Worm (Caenorhabditis elegans): Measurements from ENCODE around the gene F57E7.4.

The F57E7.4 gene

DNA sequence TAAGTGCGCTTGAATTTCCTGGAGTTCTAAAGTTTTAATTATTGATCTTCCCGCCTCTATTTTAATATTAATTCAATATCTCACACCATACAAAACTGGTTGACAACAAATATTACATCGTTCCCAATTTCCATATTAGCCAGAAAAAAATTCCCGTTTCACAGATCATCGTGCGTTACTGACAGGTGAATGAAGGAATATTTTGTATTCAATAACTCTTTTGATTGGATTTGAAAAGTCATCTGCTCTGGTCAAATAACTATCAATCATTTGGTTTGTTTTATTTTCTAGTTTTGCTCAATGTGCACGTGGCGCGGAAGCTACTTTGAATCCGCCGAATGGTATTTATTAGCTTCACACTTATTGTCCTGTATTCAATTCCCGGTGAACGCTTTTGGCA lies 2.9 kb upstream of the F57E7.4 start, which contains the start of gene srh-139:
Gene srh-139, plus strand, starts transcription at position 301 of the 400 bp plus-strand sequence.
- no peak for TF ChIP-seq nhr-90 (tag; optimal IDR thresholded peaks at IDR 0.05; ENCODE audit: poor library complexity)
- TF ChIP-seq pax-3 (tag; optimal IDR thresholded peaks at IDR 0.05), result no peak
- no peak for TF ChIP-seq lin-39 (tag; optimal IDR thresholded peaks at IDR 0.05)
- no peak for TF ChIP-seq pag-3 (tag; optimal IDR thresholded peaks at IDR 0.05; ENCODE audit: borderline replicate concordance, insufficient read depth)
- no peak for TF ChIP-seq sup-37 (GFP tag; optimal IDR thresholded peaks at IDR 0.05)
- TF ChIP-seq ama-1 (optimal IDR thresholded peaks at IDR 0.05), result no peak
- no peak for TF ChIP-seq mep-1 (tag; optimal IDR thresholded peaks at IDR 0.05)
- no peak for TF ChIP-seq snpc-4 (tag; optimal IDR thresholded peaks at IDR 0.05)
- TF ChIP-seq nhr-76 (tag; optimal IDR thresholded peaks at IDR 0.05), result no peak
- no peak for TF ChIP-seq snu-23 (GFP tag; optimal IDR thresholded peaks at IDR 0.05)
- TF ChIP-seq rnt-1 (tag; optimal IDR thresholded peaks at IDR 0.05), result no peak
- no peak for TF ChIP-seq lir-3 (tag; optimal IDR thresholded peaks at IDR 0.05; ENCODE audit: poor library complexity)
- TF ChIP-seq lin-15B (tag; optimal IDR thresholded peaks at IDR 0.05), result no peak
- TF ChIP-seq swsn-7 (tag; optimal IDR thresholded peaks at IDR 0.05), result no peak
- TF ChIP-seq nhr-71 (tag; optimal IDR thresholded peaks at IDR 0.05), result no peak

DNA sequence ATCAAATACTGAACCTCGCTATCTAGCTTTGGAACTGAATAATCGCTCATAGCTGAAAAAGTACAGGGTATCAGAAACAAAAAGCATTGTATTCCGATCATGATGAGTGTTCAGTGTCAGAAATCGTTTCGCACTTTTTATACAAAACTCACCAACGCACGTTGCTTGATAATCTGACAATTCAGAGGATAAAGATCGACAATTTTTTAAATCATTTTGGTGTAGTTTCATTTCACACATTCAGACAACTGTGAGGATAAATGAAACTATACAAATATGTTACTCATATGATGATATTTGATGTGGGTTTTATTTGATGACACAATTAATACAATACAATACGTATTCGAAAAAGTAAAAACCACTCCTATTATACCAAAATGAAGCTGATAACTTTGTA lies 2.2 kb upstream of the F57E7.4 start, which contains the start of gene F57E7.2:
Gene F57E7.2, minus strand, starts transcription at position 101 of the 400 bp plus-strand sequence.
- TF ChIP-seq swsn-7 (tag; optimal IDR thresholded peaks at IDR 0.05) (no peak), zag-1 (tag; optimal IDR thresholded peaks at IDR 0.05) (no peak), mef-2 (tag; optimal IDR thresholded peaks at IDR 0.05) (no peak)

DNA sequence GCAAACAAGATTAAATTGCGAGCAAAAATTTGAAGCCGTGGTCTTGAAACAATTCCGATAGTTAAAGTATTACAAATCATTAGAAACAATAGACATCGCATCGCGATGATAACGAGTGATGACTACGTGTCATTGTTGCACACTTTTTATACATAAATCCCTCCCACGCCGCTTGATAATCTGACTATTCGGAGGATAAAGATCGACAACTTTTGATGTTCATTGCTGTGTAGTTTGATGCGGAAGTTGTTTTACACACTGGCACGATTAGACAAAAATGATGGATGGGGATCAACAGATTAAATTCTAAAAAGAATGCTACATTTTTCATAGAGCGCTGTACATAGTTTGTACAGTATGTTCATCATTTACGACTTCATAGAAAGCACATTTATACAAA lies 1.5 kb downstream of the F57E7.4 start, which contains the start of gene T08G3.11:
Gene T08G3.11, minus strand, starts transcription at position 101 of the 400 bp plus-strand sequence.
- TF ChIP-seq efl-1 (optimal IDR thresholded peaks at IDR 0.05), result no peak
- peak in 1 of 2 experiments; percentile 16 for TF ChIP-seq efl-1 (GFP tag; optimal IDR thresholded peaks at IDR 0.05 in 1 of 2)
- TF ChIP-seq fos-1 (tag; optimal IDR thresholded peaks at IDR 0.05), result no peak
- no peak for TF ChIP-seq xbp-1 (tag; optimal IDR thresholded peaks at IDR 0.05)

DNA sequence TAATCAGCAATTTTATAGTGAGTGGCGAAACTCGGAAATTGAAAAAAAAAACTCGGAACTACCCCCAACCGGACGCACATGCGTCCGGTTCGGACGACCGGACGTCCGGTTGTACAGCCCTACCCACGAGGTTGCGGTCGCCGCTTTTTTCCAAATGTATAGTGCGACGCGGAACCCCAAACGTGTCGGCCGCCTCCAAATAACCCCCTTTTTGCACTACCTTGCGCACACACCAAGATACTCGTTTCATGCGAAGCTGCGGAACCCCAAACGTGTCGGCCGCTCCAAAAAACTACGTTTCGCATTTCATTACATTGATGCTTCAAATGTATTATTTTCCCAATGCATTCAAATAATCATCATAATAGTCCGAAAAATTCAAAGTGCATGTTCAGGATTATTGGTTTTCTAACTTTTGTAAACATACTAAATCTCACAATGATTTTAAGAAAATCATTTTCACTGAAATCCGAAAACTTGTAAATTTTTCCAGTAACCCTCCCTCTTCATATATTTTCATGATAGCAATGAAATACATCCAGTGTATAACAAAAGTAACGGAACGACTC lies 8.7 kb downstream of the F57E7.4 start, which contains the start of gene srw-35:
Gene srw-35, plus strand, starts transcription at position 519 of the 569 bp plus-strand sequence.
- TF ChIP-seq zip-4 (GFP tag; optimal IDR thresholded peaks at IDR 0.05), result no peak
- no peak for TF ChIP-seq aha-1 (tag; optimal IDR thresholded peaks at IDR 0.05)
- no peak for TF ChIP-seq ztf-4 (tag; optimal IDR thresholded peaks at IDR 0.05)
- TF ChIP-seq jun-1 (tag; optimal IDR thresholded peaks at IDR 0.05), result no peak
- no peak for TF ChIP-seq lsy-2 (tag; optimal IDR thresholded peaks at IDR 0.05)
- no peak for TF ChIP-seq C04F5.9 (tag; optimal IDR thresholded peaks at IDR 0.05)
- TF ChIP-seq hlh-17 (GFP tag; optimal IDR thresholded peaks at IDR 0.05; ENCODE audit: borderline replicate concordance), result no peak
- TF ChIP-seq nhr-28 (tag; optimal IDR thresholded peaks at IDR 0.05), result no peak
- TF ChIP-seq ets-5 (GFP tag; IDR thresholded peaks at IDR 0.05), result no peak
- TF ChIP-seq nhr-237 (tag; optimal IDR thresholded peaks at IDR 0.05), result no peak
- TF ChIP-seq blmp-1 (tag; optimal IDR thresholded peaks at IDR 0.05), result no peak
- TF ChIP-seq sox-4 (tag; optimal IDR thresholded peaks at IDR 0.05), result no peak
- no peak for TF ChIP-seq grh-1 (GFP tag; IDR thresholded peaks at IDR 0.05)

- TF ChIP-seq ets-5 (GFP tag; IDR thresholded peaks at IDR 0.05) (no peak), sptf-1 (tag; optimal IDR thresholded peaks at IDR 0.05) (no peak), pax-3 (tag; optimal IDR thresholded peaks at IDR 0.05) (no peak), nhr-11 (tag; optimal IDR thresholded peaks at IDR 0.05) (no peak), mdl-1 (tag; optimal IDR thresholded peaks at IDR 0.05) (no peak), nhr-20 (tag; optimal IDR thresholded peaks at IDR 0.05) (no peak), swsn-7 (tag; optimal IDR thresholded peaks at IDR 0.05) (no peak), nhr-71 (tag; optimal IDR thresholded peaks at IDR 0.05) (no peak), ceh-8 (GFP tag; optimal IDR thresholded peaks at IDR 0.05) (no peak)
Measured at ce11 chrV:16470916-16471315, 9.9 kb downstream of the F57E7.4 start, which contains the start of gene srh-138. Gene srh-138, minus strand, starts transcription at chrV:16471016.

All from whole organism, L1 larva.